Worm (Caenorhabditis elegans): ENCODE data around the gene srx-76.

The srx-76 gene

DNA sequence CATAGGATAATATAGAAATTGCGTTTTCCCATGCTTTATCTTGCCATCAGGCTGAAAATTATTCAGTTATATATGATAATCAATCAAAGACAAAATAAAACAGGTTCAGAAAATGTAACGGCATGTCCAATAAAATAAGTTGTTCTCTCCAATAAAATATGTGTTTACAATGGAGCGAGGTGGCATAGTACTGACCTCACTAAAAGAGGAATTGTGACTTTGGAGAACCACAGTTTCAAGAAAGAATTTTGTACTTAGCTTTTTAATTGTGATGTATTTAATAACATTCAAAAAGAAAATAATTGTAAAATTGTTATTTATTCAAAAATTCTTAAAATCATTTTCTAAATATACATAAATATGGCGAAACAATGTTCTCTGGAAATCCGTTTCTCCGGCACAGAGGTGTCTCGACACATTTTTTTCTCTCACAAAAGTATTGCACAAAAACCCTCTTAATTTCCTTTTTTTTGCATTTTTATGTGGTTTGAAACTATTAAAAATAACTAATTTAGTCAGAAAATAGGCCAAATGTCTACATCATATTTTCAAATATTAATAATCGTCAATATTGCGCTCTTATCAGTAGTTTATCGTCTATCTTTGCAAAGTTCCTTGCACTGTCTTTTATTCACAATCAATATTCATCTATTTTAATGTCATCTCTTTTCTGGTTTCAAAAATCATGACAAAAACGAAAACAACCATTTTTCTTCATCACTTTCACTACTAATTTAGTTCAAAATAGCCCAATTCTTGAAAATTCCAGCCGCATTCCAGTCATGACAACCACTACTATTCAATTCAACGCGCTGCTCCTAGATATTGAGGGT is 41.8 kb downstream of the srx-76 start, which contains the start of the genes aman-2 and F58H1.3 (continued):
- TF ChIP-seq nhr-237 (tag; optimal IDR thresholded peaks at IDR 0.05) (no peak), mdl-1 (tag; optimal IDR thresholded peaks at IDR 0.05) (no peak), nhr-47 (tag; optimal IDR thresholded peaks at IDR 0.05) (peak; percentile 62), elt-3 (tag; optimal IDR thresholded peaks at IDR 0.05) (no peak), lin-15B (tag; optimal IDR thresholded peaks at IDR 0.05) (no peak), ama-1 (optimal IDR thresholded peaks at IDR 0.05) (no peak), pag-3 (tag; optimal IDR thresholded peaks at IDR 0.05; ENCODE audit: borderline replicate concordance, insufficient read depth) (no peak), rnt-1 (tag; optimal IDR thresholded peaks at IDR 0.05) (no peak), ztf-11 (tag; optimal IDR thresholded peaks at IDR 0.05) (no peak), efl-3 (GFP tag; optimal IDR thresholded peaks at IDR 0.05) (no peak), ztf-4 (tag; optimal IDR thresholded peaks at IDR 0.05) (no peak), dpl-1 (GFP tag; optimal IDR thresholded peaks at IDR 0.05) (peak in 2 of 3 experiments; percentile 15 to 61), ces-1 (GFP tag; optimal IDR thresholded peaks at IDR 0.05) (no peak), zag-1 (tag; optimal IDR thresholded peaks at IDR 0.05) (no peak), unc-30 (tag; optimal IDR thresholded peaks at IDR 0.05) (no peak), lir-3 (tag; optimal IDR thresholded peaks at IDR 0.05; ENCODE audit: poor library complexity) (peak; percentile 47), nhr-84 (tag; optimal IDR thresholded peaks at IDR 0.05) (no peak), nhr-11 (tag; optimal IDR thresholded peaks at IDR 0.05) (no peak), ceh-88 (GFP tag; IDR thresholded peaks at IDR 0.05) (peak; percentile 44; the same call in 1 of the 2 replicates), nhr-20 (tag; optimal IDR thresholded peaks at IDR 0.05) (peak; percentile 28), efl-1 (optimal IDR thresholded peaks at IDR 0.05) (peak; percentile 46 to 58), efl-1 (GFP tag; optimal IDR thresholded peaks at IDR 0.05 in 1 of 2) (peak; percentile 39 to 41), skn-1 (tag; optimal IDR thresholded peaks at IDR 0.05) (peak; percentile 36), sup-37 (GFP tag; optimal IDR thresholded peaks at IDR 0.05) (no peak), vab-15 (tag; optimal IDR thresholded peaks at IDR 0.05) (peak; percentile 72), sox-4 (tag; optimal IDR thresholded peaks at IDR 0.05) (peak; percentile 6), fkh-4 (tag; optimal IDR thresholded peaks at IDR 0.05; ENCODE audit: borderline replicate concordance) (no peak), C34B4.2 (tag; optimal IDR thresholded peaks at IDR 0.05) (no peak), ceh-90 (tag; optimal IDR thresholded peaks at IDR 0.05) (peak; percentile 21), unc-86 (tag; optimal IDR thresholded peaks at IDR 0.05) (peak; percentile 3), lin-13 (GFP tag; optimal IDR thresholded peaks at IDR 0.05) (no peak), swsn-7 (tag; optimal IDR thresholded peaks at IDR 0.05) (peak; percentile 19), unc-62 (GFP tag; optimal IDR thresholded peaks at IDR 0.05) (no peak), elt-2 (tag; optimal IDR thresholded peaks at IDR 0.05) (peak; percentile 20), Y116A8C.19 (tag; optimal IDR thresholded peaks at IDR 0.05; ENCODE audit: borderline replicate concordance) (no peak), hlh-17 (GFP tag; optimal IDR thresholded peaks at IDR 0.05; ENCODE audit: borderline replicate concordance) (no peak), C16A3.4 (tag; optimal IDR thresholded peaks at IDR 0.05) (peak; percentile 60), mab-9 (GFP tag; IDR thresholded peaks at IDR 0.05) (no peak), aha-1 (tag; optimal IDR thresholded peaks at IDR 0.05) (no peak), fos-1 (tag; optimal IDR thresholded peaks at IDR 0.05) (no peak), egl-13 (tag; optimal IDR thresholded peaks at IDR 0.05) (no peak), nhr-85 (tag) (no peak), nhr-90 (tag; optimal IDR thresholded peaks at IDR 0.05; ENCODE audit: poor library complexity) (peak; percentile 46), nhr-19 (GFP tag; conservative IDR thresholded peaks at IDR 0.05) (peak; percentile 16; the same call in 1 of the 2 replicates), egl-27 (tag; optimal IDR thresholded peaks at IDR 0.05) (no peak), jun-1 (tag; optimal IDR thresholded peaks at IDR 0.05) (no peak), C04F5.9 (tag; optimal IDR thresholded peaks at IDR 0.05) (no peak), unc-98 (GFP tag; IDR thresholded peaks at IDR 0.05) (peak; percentile 51; the same call in 1 of the 2 replicates), xbp-1 (tag; optimal IDR thresholded peaks at IDR 0.05) (peak; percentile 22), mep-1 (tag; optimal IDR thresholded peaks at IDR 0.05) (no peak), tlp-1 (tag; optimal IDR thresholded peaks at IDR 0.05) (no peak)
